Fruit fly (Drosophila melanogaster) whole organism: ENCODE measurements around the gene Smg6.

Experiments used
- CG8478 ChIP-seq: fragments of >200 bp; optimal IDR thresholded peaks from 2 replicates; lab custom pipeline; 2018; ENCODE audit warnings: inconsistent platforms
- Dll ChIP-seq: fragments of >200 bp; optimal IDR thresholded peaks from 2 replicates; lab custom pipeline; 2017
- EcR ChIP-seq, 2 experiments: fragments of >200 bp; optimal IDR thresholded peaks; 2 replicates each; lab custom pipeline; 2017; ENCODE audit warnings: missing biosample characterization in 2 of 2, missing genetic modification characterization in 2 of 2, missing genetic modification reagents in 2 of 2
- pan ChIP-seq: fragments of >200 bp; optimal IDR thresholded peaks from 2 replicates; lab custom pipeline; 2017
- psq ChIP-seq: fragments of >200 bp; optimal IDR thresholded peaks from 2 replicates; lab custom pipeline; 2017
- usp ChIP-seq: fragments of >200 bp; optimal IDR thresholded peaks from 2 replicates; lab custom pipeline; 2017; ENCODE audit warnings: missing biosample characterization, missing genetic modification characterization, mixed read lengths

The Smg6 gene

dm6 chr3R:25044816-25045551 lies 11.7 kb upstream of the Smg6 start, which contains the start of gene 5PtaseI:
Gene 5PtaseI (minus strand): TSS chr3R:25045151.
- TF ChIP-seq EcR (GFP tag; optimal IDR thresholded peaks at IDR 0.05; lab: Kevin White, UChicago) (no peak), psq (lab: Kevin White, UChicago) (no peak), pan (lab: Kevin White, UChicago) (no peak), Dll (lab: Kevin White, UChicago) (no peak), usp (GFP tag; lab: Kevin White, UChicago) (no peak), CG8478 (lab: Kevin White, UChicago) (no peak)

- TF ChIP-seq usp (GFP tag; lab: Kevin White, UChicago) = no peak
- TF ChIP-seq Dll (lab: Kevin White, UChicago) = no peak
- TF ChIP-seq EcR (GFP tag; optimal IDR thresholded peaks at IDR 0.05; lab: Kevin White, UChicago) = no peak
- TF ChIP-seq pan (lab: Kevin White, UChicago) = no peak
- TF ChIP-seq psq (lab: Kevin White, UChicago) = no peak
- TF ChIP-seq CG8478 (lab: Kevin White, UChicago) = no peak
Observed at dm6 chr3R:25039028-25039476, 5.8 kb upstream of the Smg6 start, which contains the start of the genes Ythdf and bai. Gene Ythdf (minus strand): TSS chr3R:25039249. Gene bai (plus strand): TSS chr3R:25039374.

- no peak for TF ChIP-seq Dll (lab: Kevin White, UChicago)
- no peak for TF ChIP-seq EcR (GFP tag; optimal IDR thresholded peaks at IDR 0.05; lab: Kevin White, UChicago)
- TF ChIP-seq pan (lab: Kevin White, UChicago) = no peak
- no peak for TF ChIP-seq CG8478 (lab: Kevin White, UChicago)
- no peak for TF ChIP-seq usp (GFP tag; lab: Kevin White, UChicago)
- no peak for TF ChIP-seq psq (lab: Kevin White, UChicago)
Observed at dm6 chr3R:25036644-25037043, 3.4 kb upstream of the Smg6 start, which contains the start of gene CG31115. Gene CG31115 (plus strand): TSS chr3R:25036944.

- TF ChIP-seq CG8478 (lab: Kevin White, UChicago) (no peak), usp (GFP tag; lab: Kevin White, UChicago) (no peak)
Observed at dm6 chr3R:25032686-25033085, 579 bp downstream of the Smg6 start.

- no peak for TF ChIP-seq CG8478 (lab: Kevin White, UChicago)
Observed at dm6 chr3R:25027281-25028219, 5.7 kb downstream of the Smg6 start.

dm6 chr3R:25024895-25025557 lies 8.2 kb downstream of the Smg6 start, which contains the start of the genes EMC6 and Hr96:
Gene EMC6 (minus strand): TSS chr3R:25025017.
Gene Hr96 (plus strand): TSS chr3R:25025235.
- TF ChIP-seq pan (lab: Kevin White, UChicago) = no peak
- TF ChIP-seq CG8478 (lab: Kevin White, UChicago) = no peak
- no peak for TF ChIP-seq usp (GFP tag; lab: Kevin White, UChicago)
- TF ChIP-seq Dll (lab: Kevin White, UChicago) = no peak
- no peak for TF ChIP-seq psq (lab: Kevin White, UChicago)
- TF ChIP-seq EcR (GFP tag; optimal IDR thresholded peaks at IDR 0.05; lab: Kevin White, UChicago) = no peak

- TF ChIP-seq CG8478 (lab: Kevin White, UChicago) (no peak), usp (GFP tag; lab: Kevin White, UChicago) (no peak), EcR (GFP tag; optimal IDR thresholded peaks at IDR 0.05; lab: Kevin White, UChicago) (no peak), psq (lab: Kevin White, UChicago) (no peak), Dll (lab: Kevin White, UChicago) (no peak), pan (lab: Kevin White, UChicago) (no peak)
Observed at dm6 chr3R:25023056-25023455, 10.2 kb downstream of the Smg6 start, which contains the start of gene beta4GalT7. Gene beta4GalT7 (plus strand): TSS chr3R:25023256.

dm6 chr3R:25012016-25012415 lies 21.2 kb downstream of the Smg6 start:
- no peak for TF ChIP-seq Dll (lab: Kevin White, UChicago)
- no peak for TF ChIP-seq EcR (GFP tag; optimal IDR thresholded peaks at IDR 0.05; lab: Kevin White, UChicago)
- TF ChIP-seq CG8478 (lab: Kevin White, UChicago) = no peak
- TF ChIP-seq pan (lab: Kevin White, UChicago) = no peak
- no peak for TF ChIP-seq usp (GFP tag; lab: Kevin White, UChicago)

- TF ChIP-seq pan (lab: Kevin White, UChicago) (no peak), EcR (GFP tag; optimal IDR thresholded peaks at IDR 0.05; lab: Kevin White, UChicago) (peak in 1 of 2 experiments; percentile 90)
Observed at dm6 chr3R:25009745-25010446, 23.4 kb downstream of the Smg6 start.

dm6 chr3R:25005748-25006147 lies 27.5 kb downstream of the Smg6 start:
- TF ChIP-seq Dll (lab: Kevin White, UChicago) = no peak
- no peak for TF ChIP-seq EcR (GFP tag; optimal IDR thresholded peaks at IDR 0.05; lab: Kevin White, UChicago)
- no peak for TF ChIP-seq pan (lab: Kevin White, UChicago)
- TF ChIP-seq psq (lab: Kevin White, UChicago) = no peak
- TF ChIP-seq usp (GFP tag; lab: Kevin White, UChicago) = no peak
- TF ChIP-seq CG8478 (lab: Kevin White, UChicago) = no peak
